Worm (Caenorhabditis elegans): ENCODE data around the gene glb-13.

DNA sequence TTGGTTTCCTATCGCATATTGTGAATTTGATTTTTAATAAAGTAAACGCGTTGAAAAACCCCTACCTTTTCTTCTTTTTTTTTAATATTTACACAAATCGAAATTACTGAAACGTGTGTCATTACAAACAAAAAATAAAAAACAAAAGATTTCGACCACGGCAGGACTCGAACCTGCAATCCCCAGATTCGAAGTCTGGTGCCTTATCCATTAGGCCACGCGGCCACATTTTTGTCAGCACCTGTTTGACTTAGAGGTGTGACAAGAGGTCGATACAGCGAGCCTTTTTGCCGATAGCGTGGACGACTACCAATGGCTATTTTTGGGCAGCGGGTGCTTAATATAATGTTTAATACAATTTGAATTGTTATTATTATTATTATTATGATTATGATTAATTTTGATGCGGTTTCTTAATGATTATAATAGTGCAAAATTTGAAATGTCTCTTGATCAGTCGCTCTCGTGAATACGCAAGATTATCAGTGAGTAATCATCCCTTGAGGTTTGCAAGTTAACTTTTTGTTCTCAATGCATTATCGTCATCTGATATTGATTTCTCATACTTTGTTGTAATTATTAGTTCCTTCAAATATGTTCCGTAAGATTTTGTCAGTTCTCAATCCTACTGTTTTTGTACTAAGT is 40.2 kb downstream of the glb-13 start, which contains the start of gene srd-44:
- peak; percentile 18 for TF ChIP-seq unc-130 (GFP tag; optimal IDR thresholded peaks at IDR 0.05)
- TF ChIP-seq lir-1 (GFP tag; conservative IDR thresholded peaks at IDR 0.05), result no peak
- no peak for TF ChIP-seq hmg-1.2 (GFP tag; IDR thresholded peaks at IDR 0.05)
- peak; percentile 56 for TF ChIP-seq snpc-4 (GFP tag; optimal IDR thresholded peaks at IDR 0.05)
- TF ChIP-seq snpc-4 (tag; optimal IDR thresholded peaks at IDR 0.05), result no peak
- no peak for TF ChIP-seq hlh-12 (tag; optimal IDR thresholded peaks at IDR 0.05)
- TF ChIP-seq F39B2.1 (GFP tag; IDR thresholded peaks at IDR 0.05), result no peak
- no peak for TF ChIP-seq Y67H2A.10 (GFP tag; conservative IDR thresholded peaks at IDR 0.05)
- TF ChIP-seq madf-6 (GFP tag; IDR thresholded peaks at IDR 0.05), result no peak
- no peak for TF ChIP-seq mes-4 (tag; optimal IDR thresholded peaks at IDR 0.05)
- TF ChIP-seq dpl-1 (GFP tag; optimal IDR thresholded peaks at IDR 0.05), result no peak
- TF ChIP-seq F57A8.1 (GFP tag; optimal IDR thresholded peaks at IDR 0.05), result no peak
